Fruit fly (Drosophila melanogaster) whole organism, embryonic: ENCODE data around the gene cyr.
A peak's percentile ranks its signal among the peaks of the same experiment; 100 is the strongest.

Experiments used
- Abd-B ChIP-seq: fragments of 200-800 bp; sonication (Bioruptor generic); optimal IDR thresholded peaks from 2 replicates; lab custom pipeline; 2018; ENCODE audit warnings: missing biosample characterization, mild to moderate bottlenecking, missing genetic modification characterization, moderate library complexity
- Blimp-1 ChIP-seq: fragments of 200-800 bp; sonication (Bioruptor generic); optimal IDR thresholded peaks from 3 replicates; lab custom pipeline; 2018; ENCODE audit warnings: missing biosample characterization, missing genetic modification characterization, mild to moderate bottlenecking, moderate library complexity, missing genetic modification reagents
- CG10147 ChIP-seq: fragments of 200-800 bp; sonication (Bioruptor generic); optimal IDR thresholded peaks from 2 replicates; lab custom pipeline; 2019; ENCODE audit warnings: missing biosample characterization, mild to moderate bottlenecking, missing genetic modification characterization, moderate library complexity
- CG10321 ChIP-seq: fragments of 200-800 bp; sonication (Bioruptor generic); IDR thresholded peaks from 2 replicates; pipeline ENCODE4 v1.3.6; 2022; ENCODE audit warnings: missing biosample characterization, missing genetic modification characterization
- CG10654 ChIP-seq: fragments of 200-800 bp; sonication (Bioruptor generic); optimal IDR thresholded peaks from 2 replicates; lab custom pipeline; 2016; ENCODE audit warnings: missing biosample characterization, missing genetic modification characterization
- CG10979 ChIP-seq: fragments of 200-800 bp; sonication (Bioruptor generic); optimal IDR thresholded peaks from 2 replicates; lab custom pipeline; 2018; ENCODE audit warnings: missing biosample characterization, mild to moderate bottlenecking, missing genetic modification characterization, moderate library complexity
- CG11504 ChIP-seq: fragments of 200-800 bp; sonication (Bioruptor generic); optimal IDR thresholded peaks from 3 replicates; lab custom pipeline; 2019; ENCODE audit warnings: missing biosample characterization, mild to moderate bottlenecking, missing genetic modification characterization, moderate library complexity
- CG12391 ChIP-seq: fragments of 200-800 bp; sonication (Bioruptor generic); optimal IDR thresholded peaks from 3 replicates; lab custom pipeline; 2018; ENCODE audit warnings: missing biosample characterization, mild to moderate bottlenecking, missing genetic modification characterization, moderate library complexity
- CG13424 ChIP-seq: fragments of 200-800 bp; sonication (Bioruptor generic); optimal IDR thresholded peaks from 2 replicates; lab custom pipeline; 2019; ENCODE audit warnings: missing biosample characterization, mild to moderate bottlenecking, missing genetic modification characterization, moderate library complexity
- CG13775 ChIP-seq: fragments of 200-800 bp; sonication (Bioruptor generic); optimal IDR thresholded peaks from 3 replicates; lab custom pipeline; 2017; ENCODE audit warnings: missing biosample characterization, mild to moderate bottlenecking, missing genetic modification characterization
- CG17359 ChIP-seq: fragments of 200-800 bp; sonication (Bioruptor generic); optimal IDR thresholded peaks from 3 replicates; lab custom pipeline; 2018; ENCODE audit warnings: missing biosample characterization, mild to moderate bottlenecking, missing genetic modification characterization, moderate library complexity
- CG18476 ChIP-seq: fragments of 200-800 bp; sonication (Bioruptor generic); optimal IDR thresholded peaks from 2 replicates; lab custom pipeline; 2016; ENCODE audit warnings: missing biosample characterization, mild to moderate bottlenecking, missing genetic modification characterization
- CG18599 ChIP-seq: fragments of 200-800 bp; sonication (Bioruptor generic); optimal IDR thresholded peaks from 3 replicates; lab custom pipeline; 2017; ENCODE audit warnings: missing biosample characterization, missing genetic modification characterization, mild to moderate bottlenecking, moderate library complexity, missing genetic modification reagents
- CG2129 ChIP-seq: fragments of 200-800 bp; sonication (Bioruptor generic); IDR thresholded peaks from 2 replicates; pipeline ENCODE4 v1.3.6; 2022; ENCODE audit warnings: missing biosample characterization, missing genetic modification characterization; ENCODE audit not compliant: partially characterized antibody
- CG2875 ChIP-seq: fragments of 200-800 bp; sonication (Bioruptor generic); optimal IDR thresholded peaks from 2 replicates; lab custom pipeline; 2017; ENCODE audit warnings: missing biosample characterization, mild to moderate bottlenecking, missing genetic modification characterization, missing genetic modification reagents
- CG3281 ChIP-seq: fragments of 200-800 bp; sonication (Bioruptor generic); optimal IDR thresholded peaks from 3 replicates; lab custom pipeline; 2017; ENCODE audit warnings: missing biosample characterization, mild to moderate bottlenecking, missing genetic modification characterization
- CG4328 ChIP-seq: fragments of 200-800 bp; sonication (Bioruptor generic); optimal IDR thresholded peaks from 3 replicates; lab custom pipeline; 2017; ENCODE audit warnings: missing biosample characterization, missing genetic modification reagents, missing genetic modification characterization
- CG6854 ChIP-seq: fragments of 200-800 bp; sonication (Bioruptor generic); optimal IDR thresholded peaks from 3 replicates; lab custom pipeline; 2017; ENCODE audit warnings: missing biosample characterization, mild to moderate bottlenecking, missing genetic modification characterization
- CG9797 ChIP-seq: fragments of 200-800 bp; sonication (Bioruptor generic); optimal IDR thresholded peaks from 3 replicates; lab custom pipeline; 2018; ENCODE audit warnings: missing biosample characterization, mild to moderate bottlenecking, missing genetic modification characterization
- CG9817 ChIP-seq: fragments of 200-800 bp; sonication (Bioruptor generic); optimal IDR thresholded peaks from 2 replicates; lab custom pipeline; 2018; ENCODE audit warnings: missing biosample characterization, mild to moderate bottlenecking, missing genetic modification characterization, moderate library complexity
- CG9932 ChIP-seq: fragments of 200-800 bp; sonication (Bioruptor generic); IDR thresholded peaks from 2 replicates; pipeline ENCODE4 v1.3.6; 2022; ENCODE audit warnings: missing biosample characterization, missing genetic modification characterization
- Camta ChIP-seq: fragments of 200-800 bp; sonication (Bioruptor generic); optimal IDR thresholded peaks from 2 replicates; lab custom pipeline; 2016; ENCODE audit warnings: missing biosample characterization, missing genetic modification characterization
- Doc2 ChIP-seq: fragments of 200-800 bp; sonication (Bioruptor generic); IDR thresholded peaks from 2 replicates; pipeline ENCODE4 v1.3.6; 2022; ENCODE audit warnings: missing biosample characterization, missing genetic modification characterization
- Doc3 ChIP-seq: fragments of 200-800 bp; sonication (Bioruptor generic); IDR thresholded peaks from 3 replicates; pipeline ENCODE4 v1.3.6; 2022; ENCODE audit warnings: missing biosample characterization, missing genetic modification characterization; ENCODE audit not compliant: partially characterized antibody
- Dp ChIP-seq: fragments of 200-800 bp; sonication (Bioruptor generic); optimal IDR thresholded peaks from 2 replicates; lab custom pipeline; 2018; ENCODE audit warnings: missing biosample characterization, mild to moderate bottlenecking, missing genetic modification characterization, moderate library complexity
- E2f1 ChIP-seq: fragments of 200-800 bp; sonication (Bioruptor generic); IDR thresholded peaks from 2 replicates; pipeline ENCODE4 v1.3.6; 2022; ENCODE audit warnings: missing biosample characterization, missing genetic modification characterization
- NC2β ChIP-seq: fragments of 200-800 bp; sonication (Bioruptor generic); optimal IDR thresholded peaks from 2 replicates; lab custom pipeline; 2016; ENCODE audit warnings: missing biosample characterization, missing genetic modification characterization
- Oaz ChIP-seq: fragments of 200-800 bp; sonication (Bioruptor generic); IDR thresholded peaks from 2 replicates; pipeline ENCODE4 v1.3.6; 2022; ENCODE audit warnings: missing biosample characterization, missing genetic modification characterization
- Sin3A ChIP-seq: fragments of >200 bp; optimal IDR thresholded peaks from 2 replicates; lab custom pipeline; 2018
- TFAM ChIP-seq: fragments of 200-800 bp; sonication (Bioruptor generic); optimal IDR thresholded peaks from 2 replicates; lab custom pipeline; 2017; ENCODE audit warnings: missing biosample characterization, missing genetic modification characterization, inconsistent platforms
- Trl ChIP-seq, 3 experiments: fragments of >200 bp in 2 of 3; fragments of 200-800 bp in 1 of 3; sonication (Bioruptor generic) in 1 of 3; optimal IDR thresholded peaks; 2 replicates in 1 of 3; 3 replicates in 2 of 3; lab custom pipeline; 2016 to 2017; ENCODE audit warnings: missing biosample characterization in 1 of 3, missing genetic modification characterization in 1 of 3
- ab ChIP-seq: fragments of 200-800 bp; sonication (Bioruptor generic); optimal IDR thresholded peaks from 2 replicates; lab custom pipeline; 2016; ENCODE audit warnings: missing biosample characterization, missing genetic modification characterization
- aop ChIP-seq: fragments of 200-800 bp; sonication (Bioruptor generic); IDR thresholded peaks from 2 replicates; pipeline ENCODE4 v1.3.6; 2022; ENCODE audit warnings: missing biosample characterization, missing genetic modification characterization
- bcd ChIP-seq: fragments of 200-800 bp; sonication (Bioruptor generic); optimal IDR thresholded peaks from 2 replicates; lab custom pipeline; 2017; ENCODE audit warnings: missing biosample characterization, mild to moderate bottlenecking, missing genetic modification characterization
- caup ChIP-seq: fragments of 200-800 bp; sonication (Bioruptor generic); optimal IDR thresholded peaks from 3 replicates; lab custom pipeline; 2017; ENCODE audit warnings: missing biosample characterization, mild to moderate bottlenecking, missing genetic modification characterization, moderate library complexity; ENCODE audit not compliant: severe bottlenecking
- eyg ChIP-seq: fragments of 200-800 bp; sonication (Bioruptor generic); optimal IDR thresholded peaks from 3 replicates; lab custom pipeline; 2016; ENCODE audit warnings: missing biosample characterization, missing genetic modification characterization
- fd3F ChIP-seq: fragments of 200-800 bp; sonication (Bioruptor generic); optimal IDR thresholded peaks from 2 replicates; lab custom pipeline; 2018; ENCODE audit warnings: missing biosample characterization, mild to moderate bottlenecking, missing genetic modification characterization, moderate library complexity
- gfzf ChIP-seq: fragments of 200-800 bp; sonication (Bioruptor generic); optimal IDR thresholded peaks from 2 replicates; lab custom pipeline; 2016; ENCODE audit warnings: missing biosample characterization, mild to moderate bottlenecking, missing genetic modification characterization, moderate library complexity
- hbn ChIP-seq: fragments of 200-800 bp; sonication (Bioruptor generic); IDR thresholded peaks from 2 replicates; pipeline ENCODE4 v1.3.6; 2022; ENCODE audit warnings: missing biosample characterization, missing genetic modification characterization; ENCODE audit not compliant: partially characterized antibody
- kni ChIP-seq: fragments of 200-800 bp; sonication (Bioruptor generic); optimal IDR thresholded peaks from 3 replicates; lab custom pipeline; 2017; ENCODE audit warnings: mild to moderate bottlenecking, missing biosample characterization, missing genetic modification reagents, missing genetic modification characterization
- lab ChIP-seq: fragments of 200-800 bp; sonication (Bioruptor generic); optimal IDR thresholded peaks from 3 replicates; lab custom pipeline; 2017; ENCODE audit warnings: missing biosample characterization, missing genetic modification characterization, mild to moderate bottlenecking, moderate library complexity, missing genetic modification reagents
- mam ChIP-seq: fragments of 200-800 bp; sonication (Bioruptor generic); optimal IDR thresholded peaks from 3 replicates; lab custom pipeline; 2016; ENCODE audit warnings: missing biosample characterization, missing genetic modification characterization
- sens-2 ChIP-seq: fragments of 200-800 bp; sonication (Bioruptor generic); IDR thresholded peaks from 2 replicates; pipeline ENCODE4 v1.3.6; 2022; ENCODE audit warnings: missing biosample characterization, missing genetic modification characterization
- sisA ChIP-seq: fragments of 200-800 bp; sonication (Bioruptor generic); IDR thresholded peaks from 2 replicates; pipeline ENCODE4 v1.3.6; 2022; ENCODE audit warnings: missing biosample characterization, missing genetic modification characterization
- stwl ChIP-seq: fragments of 200-800 bp; sonication (Bioruptor generic); optimal IDR thresholded peaks from 3 replicates; lab custom pipeline; 2018; ENCODE audit warnings: missing biosample characterization, mild to moderate bottlenecking, missing genetic modification characterization, moderate library complexity
- sug ChIP-seq: fragments of 200-800 bp; optimal IDR thresholded peaks from 2 replicates; lab custom pipeline; 2019; ENCODE audit warnings: missing biosample characterization, mild to moderate bottlenecking, missing genetic modification characterization, moderate library complexity
- ttk ChIP-seq: fragments of 200-800 bp; sonication (Bioruptor generic); IDR thresholded peaks from 2 replicates; pipeline ENCODE4 v2.1.2; 2022; ENCODE audit warnings: missing biosample characterization, missing genetic modification characterization
- tx ChIP-seq: fragments of 200-800 bp; sonication (Bioruptor generic); optimal IDR thresholded peaks from 2 replicates; lab custom pipeline; 2016; ENCODE audit warnings: missing biosample characterization, missing genetic modification characterization
- wdn ChIP-seq: fragments of 200-800 bp; sonication (Bioruptor generic); IDR thresholded peaks from 2 replicates; pipeline ENCODE4 v1.3.6; 2022; ENCODE audit warnings: missing biosample characterization, missing genetic modification characterization
- z ChIP-seq: fragments of 200-800 bp; sonication (Bioruptor generic); IDR thresholded peaks from 3 replicates; pipeline ENCODE4 v1.3.6; 2022; ENCODE audit warnings: missing biosample characterization, missing genetic modification characterization

The cyr gene

dm6 chrX:8126149-8126548 is 9.4 kb downstream of the cyr start (continued):
- TF ChIP-seq E2f1 (GFP tag; lab: Robert Waterston, UW) (peak; percentile 43), aop (no peak), sisA (peak; percentile 67), tx (GFP tag; lab: Kevin White, UChicago) (peak; percentile 39), caup (GFP tag; lab: Kevin White, UChicago) (no peak), CG6854 (GFP tag; lab: Kevin White, UChicago) (no peak), wdn (GFP tag; lab: Robert Waterston, UW) (no peak), CG10147 (no peak), CG18476 (peak; percentile 57), sens-2 (peak; percentile 57), CG2129 (no peak), CG18599 (no peak), kni (no peak), fd3F (GFP tag; lab: Kevin White, UChicago) (no peak), TFAM (GFP tag; lab: Kevin White, UChicago) (no peak), ab (no peak), sug (no peak), mam (no peak), bcd (GFP tag; lab: Kevin White, UChicago) (peak; percentile 18), Dp (no peak), Sin3A (lab: Kevin White, UChicago) (no peak), CG12391 (tag; lab: Kevin White, UChicago) (peak; percentile 73), CG10321 (no peak), CG9817 (no peak), CG17359 (tag; lab: Kevin White, UChicago) (peak; percentile 81), ttk (GFP tag; lab: Robert Waterston, UW) (peak; percentile 65), CG2875 (GFP tag; lab: Kevin White, UChicago) (peak; percentile 70), Doc3 (GFP tag; lab: Robert Waterston, UW) (no peak), Doc2 (GFP tag; lab: Robert Waterston, UW) (no peak), NC2β (GFP tag; lab: Kevin White, UChicago) (peak; percentile 46), CG9797 (GFP tag; lab: Kevin White, UChicago) (no peak), Blimp-1 (GFP tag; lab: Kevin White, UChicago) (peak; percentile 94), CG4328 (no peak), gfzf (no peak), lab (GFP tag; lab: Kevin White, UChicago) (peak; percentile 0), CG9932 (GFP tag; lab: Robert Waterston, UW) (no peak), Camta (peak; percentile 35), stwl (no peak), CG11504 (tag; lab: Kevin White, UChicago) (peak; percentile 77), eyg (no peak), Abd-B (GFP tag; lab: Kevin White, UChicago) (peak; percentile 59), CG10979 (peak; percentile 80), CG10654 (peak; percentile 30), Oaz (GFP tag; lab: Robert Waterston, UW) (no peak), CG3281 (GFP tag; lab: Kevin White, UChicago) (no peak), hbn (GFP tag; lab: Robert Waterston, UW) (no peak), z (no peak), CG13424 (peak; percentile 53), Trl (optimal IDR thresholded peaks at IDR 0.05; lab: Kevin White, UChicago) (no peak), Trl (GFP tag; optimal IDR thresholded peaks at IDR 0.05; lab: Kevin White, UChicago) (peak; percentile 21), CG13775 (GFP tag; lab: Kevin White, UChicago) (peak; percentile 33)
